Fruit fly (Drosophila melanogaster) whole organism: ENCODE data around the gene SoYb.

ENCODE experiments used
- CG8478 ChIP-seq: fragments of >200 bp; optimal IDR thresholded peaks from 2 replicates; lab custom pipeline; 2018; ENCODE audit warnings: inconsistent platforms
- psq ChIP-seq: fragments of >200 bp; optimal IDR thresholded peaks from 2 replicates; lab custom pipeline; 2017
- usp ChIP-seq: fragments of >200 bp; optimal IDR thresholded peaks from 2 replicates; lab custom pipeline; 2017; ENCODE audit warnings: missing biosample characterization, missing genetic modification characterization, mixed read lengths

DNA sequence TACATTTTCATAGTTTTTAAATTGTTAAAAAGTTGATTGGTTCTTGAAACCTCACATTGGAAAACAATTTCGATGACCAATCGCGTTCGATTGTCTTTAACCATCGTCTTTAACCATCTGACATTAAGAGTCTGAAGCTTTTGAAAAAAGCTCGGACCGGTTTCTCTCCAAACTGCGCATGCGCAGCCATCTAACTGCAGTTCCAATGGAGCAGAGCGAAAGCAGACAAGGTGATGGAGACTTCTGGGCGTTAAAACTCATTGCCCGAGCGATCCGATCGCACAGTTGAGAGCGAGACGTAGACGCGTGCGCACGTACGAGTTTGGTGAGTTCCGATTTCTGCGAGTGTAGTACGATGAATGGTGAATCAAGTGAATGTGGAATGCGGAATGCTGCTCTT, 29.9 kb upstream of the SoYb start, which contains the start of gene obst-B:
- TF ChIP-seq psq (lab: Kevin White, UChicago) (no peak), CG8478 (no peak), usp (GFP tag; lab: Kevin White, UChicago) (no peak)
